Worm (Caenorhabditis elegans) whole organism, late embryonic: ENCODE results near the gene C55B6.4.

Source experiments
- K02D7.2 ChIP-seq: sonication (generic microtip); optimal IDR thresholded peaks from 2 replicates; lab custom pipeline; 2017; ENCODE audit warnings: mild to moderate bottlenecking, missing genetic modification characterization, missing compliant biosample characterization
- K09A11.1 ChIP-seq: sonication (generic microtip); optimal IDR thresholded peaks from 2 replicates; lab custom pipeline; 2017; ENCODE audit warnings: antibody characterized with exemption, mild to moderate bottlenecking, missing genetic modification characterization, missing compliant biosample characterization; ENCODE audit not compliant: insufficient read depth
- T23F11.4 ChIP-seq: fragments of 200-800 bp; sonication (Bioruptor generic); optimal IDR thresholded peaks from 2 replicates; lab custom pipeline; 2018; ENCODE audit warnings: mild to moderate bottlenecking, missing genetic modification characterization, missing compliant biosample characterization
- Y22D7AL.16 ChIP-seq: sonication (generic microtip); optimal IDR thresholded peaks from 2 replicates; lab custom pipeline; 2016; ENCODE audit warnings: missing genetic modification characterization, missing compliant biosample characterization
- ahr-1 ChIP-seq: sonication (generic microtip); optimal IDR thresholded peaks from 2 replicates; lab custom pipeline; 2016; ENCODE audit warnings: missing genetic modification characterization, missing compliant biosample characterization
- ama-1 ChIP-seq: fragments of 150-350 bp; optimal IDR thresholded peaks from 2 replicates; lab custom pipeline; 2014
- ceh-19 ChIP-seq: fragments of 200-800 bp; sonication (Bioruptor generic); optimal IDR thresholded peaks from 2 replicates; lab custom pipeline; 2018; ENCODE audit warnings: mild to moderate bottlenecking, missing genetic modification characterization, missing compliant biosample characterization
- ceh-2 ChIP-seq: sonication (generic microtip); optimal IDR thresholded peaks from 2 replicates; lab custom pipeline; 2016; ENCODE audit warnings: missing genotype, missing genetic modification characterization, missing compliant biosample characterization
- ceh-22 ChIP-seq: sonication (generic microtip); optimal IDR thresholded peaks from 2 replicates; lab custom pipeline; 2017; ENCODE audit warnings: missing biosample characterization, missing genetic modification characterization
- ceh-30 ChIP-seq: fragments of 150-350 bp; optimal IDR thresholded peaks from 2 replicates; lab custom pipeline; 2014; ENCODE audit warnings: missing biosample characterization, missing genetic modification characterization
- ceh-31 ChIP-seq: sonication (generic microtip); optimal IDR thresholded peaks from 2 replicates; lab custom pipeline; 2016; ENCODE audit warnings: missing genetic modification characterization, missing compliant biosample characterization
- ceh-34 ChIP-seq: sonication (generic microtip); optimal IDR thresholded peaks from 2 replicates; lab custom pipeline; 2016; ENCODE audit warnings: mild to moderate bottlenecking, missing genetic modification characterization, missing compliant biosample characterization
- ceh-48 ChIP-seq: sonication (generic microtip); optimal IDR thresholded peaks from 2 replicates; lab custom pipeline; 2016; ENCODE audit warnings: missing genetic modification characterization, inconsistent platforms, missing compliant biosample characterization
- ceh-9 ChIP-seq: sonication (generic microtip); optimal IDR thresholded peaks from 2 replicates; lab custom pipeline; 2016; ENCODE audit warnings: mild to moderate bottlenecking, missing genetic modification characterization, inconsistent platforms, missing compliant biosample characterization
- che-1 ChIP-seq: sonication (generic microtip); optimal IDR thresholded peaks from 2 replicates; lab custom pipeline; 2016; ENCODE audit warnings: mild to moderate bottlenecking, missing genetic modification characterization, missing compliant biosample characterization
- dmd-4 ChIP-seq: sonication (generic microtip); optimal IDR thresholded peaks from 2 replicates; lab custom pipeline; 2016; ENCODE audit warnings: borderline replicate concordance, missing genetic modification characterization, missing compliant biosample characterization
- dve-1 ChIP-seq: sonication (generic microtip); optimal IDR thresholded peaks from 2 replicates; lab custom pipeline; 2017; ENCODE audit warnings: antibody characterized with exemption, mild to moderate bottlenecking, missing genetic modification characterization, missing compliant biosample characterization
- elt-4 ChIP-seq: sonication (generic microtip); optimal IDR thresholded peaks from 2 replicates; lab custom pipeline; 2016; ENCODE audit warnings: missing genetic modification characterization, missing compliant biosample characterization
- fkh-10 ChIP-seq: fragments of 150-350 bp; optimal IDR thresholded peaks from 2 replicates; lab custom pipeline; 2014; ENCODE audit warnings: missing biosample characterization, missing genetic modification reagents, missing genetic modification characterization
- gmeb-2 ChIP-seq: sonication (generic microtip); optimal IDR thresholded peaks from 2 replicates; lab custom pipeline; 2016; ENCODE audit warnings: missing genetic modification characterization, inconsistent platforms, missing compliant biosample characterization
- hlh-13 ChIP-seq: fragments of 200-800 bp; sonication (Bioruptor generic); optimal IDR thresholded peaks from 2 replicates; lab custom pipeline; 2018; ENCODE audit warnings: mild to moderate bottlenecking, missing genetic modification characterization, missing compliant biosample characterization
- hlh-30 ChIP-seq: sonication (generic microtip); optimal IDR thresholded peaks from 2 replicates; lab custom pipeline; 2017; ENCODE audit warnings: antibody characterized with exemption, missing genetic modification characterization, missing compliant biosample characterization; ENCODE audit not compliant: insufficient read depth
- hlh-8 ChIP-seq: sonication (generic microtip); optimal IDR thresholded peaks from 2 replicates; lab custom pipeline; 2016; ENCODE audit warnings: missing genotype, missing genetic modification characterization, missing compliant biosample characterization
- lin-11 ChIP-seq: fragments of 200-800 bp; sonication (Bioruptor generic); optimal IDR thresholded peaks from 2 replicates; lab custom pipeline; 2018; ENCODE audit warnings: mild to moderate bottlenecking, missing genetic modification characterization, missing compliant biosample characterization
- madf-2 ChIP-seq: sonication (generic microtip); optimal IDR thresholded peaks from 2 replicates; lab custom pipeline; 2017; ENCODE audit warnings: missing genetic modification characterization, missing compliant biosample characterization
- npax-4 ChIP-seq: sonication (generic microtip); optimal IDR thresholded peaks from 2 replicates; lab custom pipeline; 2016; ENCODE audit warnings: missing genetic modification characterization, missing compliant biosample characterization
- pag-3 ChIP-seq: sonication (generic microtip); optimal IDR thresholded peaks from 2 replicates; lab custom pipeline; 2016; ENCODE audit warnings: missing compliant biosample characterization, missing genetic modification characterization, borderline replicate concordance
- pat-9 ChIP-seq: fragments of 200-800 bp; sonication (Bioruptor generic); optimal IDR thresholded peaks from 2 replicates; lab custom pipeline; 2018; ENCODE audit warnings: mild to moderate bottlenecking, missing genetic modification characterization, moderate library complexity, missing compliant biosample characterization
- pha-2 ChIP-seq: sonication (generic microtip); optimal IDR thresholded peaks from 2 replicates; lab custom pipeline; 2017; ENCODE audit warnings: mild to moderate bottlenecking, missing genetic modification characterization, missing compliant biosample characterization
- pha-4 ChIP-seq: fragments of 150-350 bp; optimal IDR thresholded peaks from 2 replicates; lab custom pipeline; 2018; ENCODE audit warnings: missing biosample characterization, missing genetic modification reagents, missing genetic modification characterization
- rnt-1 ChIP-seq: sonication (generic microtip); optimal IDR thresholded peaks from 2 replicates; lab custom pipeline; 2016; ENCODE audit warnings: missing genetic modification characterization, missing compliant biosample characterization
- sdc-2 ChIP-seq: sonication (generic microtip); optimal IDR thresholded peaks from 2 replicates; lab custom pipeline; 2016; ENCODE audit warnings: missing genotype, missing genetic modification characterization, missing compliant biosample characterization
- sox-4 ChIP-seq: sonication (generic microtip); optimal IDR thresholded peaks from 2 replicates; lab custom pipeline; 2017; ENCODE audit warnings: mild to moderate bottlenecking, missing genetic modification characterization, inconsistent platforms, missing compliant biosample characterization
- tbx-2 ChIP-seq: sonication (generic microtip); optimal IDR thresholded peaks from 2 replicates; lab custom pipeline; 2016; ENCODE audit warnings: missing genetic modification characterization, missing compliant biosample characterization
- tbx-7 ChIP-seq: sonication (generic microtip); optimal IDR thresholded peaks from 2 replicates; lab custom pipeline; 2016; ENCODE audit warnings: missing genotype, missing genetic modification characterization, missing compliant biosample characterization
- unc-3 ChIP-seq, 2 experiments: fragments of 200-800 bp in 1 of 2; sonication (Bioruptor generic) in 1 of 2; sonication (generic microtip) in 1 of 2; conservative IDR thresholded peaks in 1 of 2; optimal IDR thresholded peaks in 1 of 2; 2 replicates each; pipeline versions ENCODE4 v1.3.6 to Lab custom; 2016 to 2022; ENCODE audit warnings: missing compliant biosample characterization in 2 of 2, missing genetic modification characterization in 2 of 2, missing genetic modification reagents in 1 of 2
- unc-55 ChIP-seq: sonication (generic microtip); optimal IDR thresholded peaks from 2 replicates; lab custom pipeline; 2017; ENCODE audit warnings: missing biosample characterization, missing genetic modification reagents, missing genetic modification characterization
- unc-86 ChIP-seq: sonication (generic microtip); optimal IDR thresholded peaks from 2 replicates; lab custom pipeline; 2016; ENCODE audit warnings: missing genetic modification characterization, missing compliant biosample characterization

The C55B6.4 gene

DNA sequence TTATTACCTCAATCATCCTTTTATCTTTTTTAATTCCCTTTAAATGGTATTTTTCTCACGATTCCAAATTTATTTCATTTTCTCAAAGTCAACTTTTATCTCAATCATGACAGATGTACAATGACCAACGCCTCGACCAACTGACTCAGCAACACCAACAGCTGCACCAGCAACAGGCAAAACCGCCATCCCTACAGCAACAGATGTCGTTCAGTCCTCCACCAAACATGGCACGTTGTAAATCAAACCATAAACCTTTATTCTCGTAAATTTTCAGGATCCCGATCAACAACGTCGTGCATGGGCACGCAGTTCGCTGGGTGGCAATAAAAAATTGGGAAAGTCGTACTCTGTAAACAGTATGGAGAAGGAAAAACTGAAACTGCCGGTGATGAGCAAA is 24.7 kb downstream of the C55B6.4 start:
- no peak for TF ChIP-seq Y22D7AL.16 (tag; lab: Kevin White, UChicago)
- no peak for TF ChIP-seq unc-86
- TF ChIP-seq tbx-2 (tag; lab: Kevin White, UChicago), result no peak
- TF ChIP-seq elt-4 (tag; lab: Kevin White, UChicago), result no peak
- TF ChIP-seq dve-1, result no peak
- no peak for TF ChIP-seq ama-1 (lab: Kevin White, UChicago)
- no peak for TF ChIP-seq fkh-10 (GFP tag; lab: Kevin White, UChicago)
- TF ChIP-seq gmeb-2 (tag; lab: Kevin White, UChicago), result no peak
- TF ChIP-seq, all 69 proteins: peak for 0

DNA sequence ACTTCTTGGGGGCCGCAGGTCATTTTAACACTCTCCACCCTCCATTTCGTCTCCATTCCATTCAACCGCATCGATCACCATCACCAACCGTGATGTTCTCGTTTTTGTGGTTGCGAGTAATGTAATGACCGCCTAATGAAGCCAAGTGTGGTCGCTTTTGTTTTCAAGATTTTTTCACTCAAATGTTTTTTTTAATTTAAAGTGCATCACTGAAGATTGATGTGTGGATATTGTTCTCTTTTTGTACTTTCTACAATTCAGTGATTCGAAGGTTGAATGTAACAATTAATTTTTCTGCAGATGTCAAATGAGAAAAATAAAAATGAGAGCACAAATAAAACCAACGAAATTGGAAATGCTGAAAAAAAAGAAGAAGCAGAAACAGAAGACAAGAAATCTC is 28.8 kb downstream of the C55B6.4 start, which contains the start of gene pgp-10:
TSS of gene pgp-10 (plus strand) at position 301 of the 400 bp plus-strand sequence.
- TF ChIP-seq ceh-19 (GFP tag; lab: Kevin White, UChicago), result no peak
- TF ChIP-seq pha-2 (tag; lab: Kevin White, UChicago), result no peak
- no peak for TF ChIP-seq madf-2
- TF ChIP-seq gmeb-2 (tag; lab: Kevin White, UChicago), result no peak
- TF ChIP-seq unc-86, result no peak
- TF ChIP-seq ama-1 (lab: Kevin White, UChicago), result no peak
- TF ChIP-seq rnt-1 (tag; lab: Kevin White, UChicago), result no peak
- TF ChIP-seq ceh-31, result no peak
- TF ChIP-seq ceh-2 (tag; lab: Kevin White, UChicago), result no peak
- no peak for TF ChIP-seq ceh-48 (tag; lab: Kevin White, UChicago)
- no peak for TF ChIP-seq unc-55 (GFP tag; lab: Kevin White, UChicago)
- TF ChIP-seq npax-4 (tag; lab: Kevin White, UChicago), result no peak
- no peak for TF ChIP-seq tbx-2 (tag; lab: Kevin White, UChicago)
- TF ChIP-seq ahr-1, result no peak
- no peak for TF ChIP-seq pha-4
- no peak for TF ChIP-seq dmd-4
- no peak for TF ChIP-seq che-1 (tag; lab: Kevin White, UChicago)
- no peak for TF ChIP-seq pag-3 (tag; lab: Kevin White, UChicago)
- TF ChIP-seq, all 69 proteins: peak for 0

DNA sequence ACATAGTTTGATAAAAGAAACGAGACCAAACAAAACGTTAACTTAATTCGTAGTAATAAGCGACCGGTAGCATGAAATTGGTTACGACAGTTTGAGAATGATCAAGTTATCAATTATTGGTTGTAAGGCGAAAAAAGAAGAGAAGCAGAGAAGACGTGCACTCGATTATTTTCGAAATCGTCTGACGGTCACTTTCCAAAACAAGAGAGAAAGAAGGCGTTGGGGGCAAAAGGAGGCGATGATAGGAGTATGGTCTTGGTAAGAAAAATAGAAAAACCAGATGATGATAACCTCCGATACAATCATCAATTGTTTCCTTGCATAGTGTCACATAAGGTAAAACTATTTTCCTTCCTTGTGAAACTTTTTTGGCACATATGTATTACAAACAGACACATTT is 30.0 kb downstream of the C55B6.4 start:
- no peak for TF ChIP-seq K09A11.1 (tag; lab: Kevin White, UChicago)
- no peak for TF ChIP-seq elt-4 (tag; lab: Kevin White, UChicago)
- TF ChIP-seq fkh-10 (GFP tag; lab: Kevin White, UChicago), result no peak
- TF ChIP-seq dve-1, result no peak
- no peak for TF ChIP-seq hlh-8
- TF ChIP-seq ceh-9 (tag; lab: Kevin White, UChicago), result no peak
- no peak for TF ChIP-seq rnt-1 (tag; lab: Kevin White, UChicago)
- TF ChIP-seq dmd-4, result no peak
- TF ChIP-seq sdc-2 (tag; lab: Kevin White, UChicago), result no peak
- TF ChIP-seq pha-4, result no peak
- no peak for TF ChIP-seq T23F11.4 (GFP tag; lab: Kevin White, UChicago)
- no peak for TF ChIP-seq ceh-34
- TF ChIP-seq hlh-13 (GFP tag; lab: Kevin White, UChicago), result no peak
- no peak for TF ChIP-seq ceh-22

DNA sequence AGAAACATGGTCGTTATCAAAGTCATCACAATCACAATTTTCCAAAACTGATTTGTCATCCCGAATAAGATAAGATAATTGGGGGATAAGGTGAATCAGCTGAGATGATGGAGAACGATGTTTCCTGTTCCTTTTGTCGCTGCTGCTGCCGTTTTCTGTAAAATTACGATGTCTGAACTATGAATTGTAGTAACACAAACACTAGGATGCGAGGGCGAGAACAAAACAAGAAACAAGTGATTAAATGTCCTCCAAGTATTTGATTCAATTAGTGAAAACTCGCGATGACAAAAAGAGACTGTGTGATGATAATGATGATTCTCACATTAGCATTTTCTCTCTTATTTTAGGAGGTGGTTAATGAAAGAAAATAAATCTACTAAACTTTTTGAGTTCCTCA is 31.6 kb downstream of the C55B6.4 start, which contains the start of gene C54D1.7:
TSS of gene C54D1.7 (minus strand) at position 157 of the 400 bp plus-strand sequence.
- TF ChIP-seq tbx-7 (tag; lab: Kevin White, UChicago) (no peak), K02D7.2 (tag; lab: Kevin White, UChicago) (no peak), K09A11.1 (tag; lab: Kevin White, UChicago) (no peak), ceh-30 (tag; lab: Kevin White, UChicago) (no peak), che-1 (tag; lab: Kevin White, UChicago) (no peak), ama-1 (lab: Kevin White, UChicago) (no peak), npax-4 (tag; lab: Kevin White, UChicago) (no peak), lin-11 (tag; lab: Kevin White, UChicago) (no peak)

DNA sequence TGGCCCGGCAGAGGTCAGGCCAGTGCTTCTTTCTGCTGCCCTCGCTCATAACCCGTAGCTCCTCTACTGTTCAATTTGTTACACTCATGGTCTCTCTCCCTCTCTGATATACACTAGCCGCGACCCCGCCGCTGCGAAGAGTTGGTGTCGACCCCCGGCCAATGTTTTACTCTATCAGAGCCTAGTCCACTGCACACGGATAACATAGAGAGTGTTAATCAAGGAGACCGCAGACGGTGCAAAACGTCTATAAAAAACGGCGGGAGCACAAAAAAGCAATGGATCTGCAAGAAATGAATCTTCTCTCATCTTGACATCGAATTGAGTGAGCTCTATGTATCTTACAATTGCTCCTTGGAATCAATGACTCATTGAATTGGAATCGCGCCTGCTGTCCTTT is 34.0 kb downstream of the C55B6.4 start:
- TF ChIP-seq tbx-2 (tag; lab: Kevin White, UChicago), result peak; percentile 44
- no peak for TF ChIP-seq lin-11 (tag; lab: Kevin White, UChicago)
- TF ChIP-seq pat-9 (tag; lab: Kevin White, UChicago), result peak; percentile 15
- TF ChIP-seq unc-3 (GFP tag; conservative IDR thresholded peaks at IDR 0.05; lab: Robert Waterston, UW), result no peak
- no peak for TF ChIP-seq unc-3 (tag; optimal IDR thresholded peaks at IDR 0.05; lab: Kevin White, UChicago)
- peak; percentile 21 for TF ChIP-seq unc-55 (GFP tag; lab: Kevin White, UChicago)
- TF ChIP-seq unc-86, result no peak
- TF ChIP-seq sox-4 (tag; lab: Kevin White, UChicago), result peak; percentile 13
- TF ChIP-seq hlh-30 (tag; lab: Kevin White, UChicago), result no peak
- TF ChIP-seq fkh-10 (GFP tag; lab: Kevin White, UChicago), result no peak
